Fruit fly (Drosophila melanogaster): Measurements from ENCODE around the gene CG15142.

CG15142 gene

DNA sequence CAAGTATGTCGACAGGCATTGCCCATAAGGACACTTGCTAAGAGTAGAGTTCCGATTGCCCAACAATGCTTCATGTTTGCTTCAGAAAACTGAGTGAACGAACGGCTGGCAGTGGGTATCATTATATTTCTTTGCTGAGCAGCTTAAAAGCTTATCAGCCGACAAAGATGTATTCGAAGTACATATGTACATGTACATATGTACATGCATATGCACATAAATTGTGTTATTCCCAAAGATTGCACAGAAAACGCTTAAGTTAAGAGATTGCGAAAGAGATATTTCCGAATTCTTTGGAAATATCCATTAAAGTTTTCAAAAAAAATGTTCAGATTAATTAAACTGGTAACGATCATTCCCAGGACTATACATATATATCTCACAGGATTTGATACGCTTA lies 42.8 kb downstream of the CG15142 start, which contains the start of gene SPH93:
SPH93 (minus strand) TSS at position 101 of the 400 bp plus-strand sequence.
- TF ChIP-seq ttk (optimal IDR thresholded peaks at IDR 0.05) (no peak), h (optimal IDR thresholded peaks at IDR 0.05) (no peak), insv (optimal IDR thresholded peaks at IDR 0.05) (no peak), Sin3A (optimal IDR thresholded peaks at IDR 0.05) (no peak), psq (optimal IDR thresholded peaks at IDR 0.05) (no peak), Myc (optimal IDR thresholded peaks at IDR 0.05) (no peak)

DNA sequence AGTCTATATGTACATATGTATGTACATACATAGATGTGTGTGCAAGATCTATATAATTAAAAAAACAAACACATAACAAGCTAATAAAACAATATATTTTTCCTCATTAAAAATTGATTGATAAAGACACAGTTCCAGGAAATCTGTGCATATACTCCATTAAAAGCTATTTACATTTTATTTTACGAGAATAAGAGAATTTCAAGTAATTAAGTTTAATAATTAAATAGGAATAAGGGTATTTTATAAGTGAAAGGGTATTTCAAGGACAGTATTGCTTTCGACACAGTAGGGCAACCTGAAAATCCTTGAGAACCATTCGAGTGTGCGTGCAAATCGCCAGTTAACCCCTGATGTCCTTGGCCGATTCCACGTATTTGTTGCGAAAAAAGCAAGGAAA lies 46.0 kb downstream of the CG15142 start, which contains the start of gene CG5050:
CG5050 (plus strand) TSS at position 301 of the 400 bp plus-strand sequence.
- TF ChIP-seq ttk (optimal IDR thresholded peaks at IDR 0.05): no peak
- no peak for TF ChIP-seq Sin3A (optimal IDR thresholded peaks at IDR 0.05)
- no peak for TF ChIP-seq insv (optimal IDR thresholded peaks at IDR 0.05)
- TF ChIP-seq Myc (optimal IDR thresholded peaks at IDR 0.05): no peak
- TF ChIP-seq h (optimal IDR thresholded peaks at IDR 0.05): no peak
- TF ChIP-seq psq (optimal IDR thresholded peaks at IDR 0.05): no peak

DNA sequence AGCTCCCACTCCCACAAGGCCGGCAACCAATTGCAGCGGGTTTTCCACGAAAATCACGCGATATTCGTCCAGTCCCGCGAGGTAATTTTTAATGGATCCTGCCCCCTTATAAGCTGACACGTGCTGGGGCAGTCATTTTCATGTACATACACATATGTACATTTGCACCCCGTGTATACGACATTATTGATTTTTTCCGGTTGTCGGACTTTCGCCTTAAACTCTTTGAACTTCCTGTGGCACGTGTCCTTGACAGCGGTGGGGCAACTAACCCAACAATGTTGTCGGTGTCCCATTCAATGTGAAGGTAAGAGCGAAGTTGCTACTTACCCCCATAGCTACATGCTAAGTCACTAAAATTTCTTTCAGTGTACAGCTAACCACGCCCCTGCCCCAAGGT lies 46.5 kb downstream of the CG15142 start:
- no peak for TF ChIP-seq insv (optimal IDR thresholded peaks at IDR 0.05)
- no peak for TF ChIP-seq Sin3A (optimal IDR thresholded peaks at IDR 0.05)
- TF ChIP-seq h (optimal IDR thresholded peaks at IDR 0.05): no peak
- TF ChIP-seq psq (optimal IDR thresholded peaks at IDR 0.05): no peak
- no peak for TF ChIP-seq ttk (optimal IDR thresholded peaks at IDR 0.05)
- TF ChIP-seq Myc (optimal IDR thresholded peaks at IDR 0.05): no peak

- TF ChIP-seq insv (optimal IDR thresholded peaks at IDR 0.05) (no peak), h (optimal IDR thresholded peaks at IDR 0.05) (no peak), ttk (optimal IDR thresholded peaks at IDR 0.05) (no peak), Sin3A (optimal IDR thresholded peaks at IDR 0.05) (no peak), Myc (optimal IDR thresholded peaks at IDR 0.05) (no peak), psq (optimal IDR thresholded peaks at IDR 0.05) (no peak)
Measured at dm6 chr2L:17450505-17451415, 47.9 kb downstream of the CG15142 start.

DNA sequence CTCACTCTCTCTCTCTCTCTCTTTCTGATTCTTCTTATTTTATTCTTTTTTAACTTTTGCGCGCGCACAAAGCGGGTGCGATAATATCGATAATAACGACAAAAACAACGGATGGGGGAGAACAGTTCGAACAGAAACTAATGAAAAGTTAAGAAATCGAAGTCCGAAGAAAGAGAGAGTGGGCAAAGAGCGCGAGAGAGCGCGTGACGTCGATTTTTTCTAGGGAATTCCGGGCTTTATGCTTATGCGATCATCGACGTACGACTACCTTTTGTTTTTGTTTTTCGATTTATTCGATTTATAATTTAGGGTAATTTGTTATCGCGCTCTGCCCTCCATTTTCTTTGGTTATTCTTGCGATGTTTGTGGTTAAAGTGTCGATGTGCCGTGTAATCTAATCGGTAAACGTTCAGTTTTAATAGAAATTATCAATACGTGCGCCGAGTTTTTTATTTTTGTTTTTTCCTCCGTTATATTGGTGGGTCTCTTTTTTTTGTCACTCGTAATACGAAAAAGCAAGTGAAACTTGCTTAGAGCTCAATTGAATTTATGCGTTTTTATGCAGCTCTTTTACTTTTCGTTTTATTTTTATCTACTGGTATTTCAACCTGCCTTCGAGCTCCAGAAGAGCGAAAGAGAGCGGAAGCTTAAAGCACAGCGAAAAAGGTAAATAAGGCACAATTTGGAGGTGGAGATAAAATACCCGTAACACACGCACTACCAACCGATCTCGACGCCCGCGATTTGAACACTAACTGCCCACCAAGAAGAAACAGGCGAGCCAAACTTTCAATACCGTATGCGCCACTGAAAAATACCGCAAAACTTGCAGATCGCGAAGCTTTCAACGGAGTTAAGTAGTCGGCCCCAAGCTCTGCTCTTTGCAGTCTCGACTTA lies 48.8 kb downstream of the CG15142 start, which contains the start of gene dl:
dl (minus strand) TSS at position 757 of the 897 bp plus-strand sequence.
- no peak for TF ChIP-seq ttk (optimal IDR thresholded peaks at IDR 0.05)
- TF ChIP-seq Sin3A (optimal IDR thresholded peaks at IDR 0.05): no peak
- no peak for TF ChIP-seq Myc (optimal IDR thresholded peaks at IDR 0.05)
- no peak for TF ChIP-seq psq (optimal IDR thresholded peaks at IDR 0.05)
- TF ChIP-seq h (optimal IDR thresholded peaks at IDR 0.05): no peak
- no peak for TF ChIP-seq insv (optimal IDR thresholded peaks at IDR 0.05)

DNA sequence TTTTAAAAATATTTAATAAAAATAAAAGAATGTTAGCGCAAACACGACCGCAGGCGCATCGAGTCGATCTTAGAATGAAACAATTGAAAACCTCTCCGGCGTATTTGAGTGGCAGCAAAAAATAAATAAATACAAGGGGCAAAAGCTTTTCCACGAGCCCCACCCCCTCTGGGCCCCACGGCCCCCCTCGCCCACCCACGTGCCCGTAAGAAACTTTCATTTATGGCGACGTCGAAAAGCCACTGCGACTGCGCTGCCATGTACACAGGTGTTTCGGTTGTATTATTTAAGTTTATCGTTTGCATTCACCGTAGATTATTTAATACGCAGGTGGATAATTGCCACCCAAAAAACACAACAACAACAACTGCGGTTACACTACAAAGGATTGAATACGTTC lies 50.2 kb downstream of the CG15142 start:
- TF ChIP-seq insv (optimal IDR thresholded peaks at IDR 0.05) (no peak), Myc (optimal IDR thresholded peaks at IDR 0.05) (no peak), psq (optimal IDR thresholded peaks at IDR 0.05) (no peak), h (optimal IDR thresholded peaks at IDR 0.05) (no peak)

Data from Kc167 (cell line).